Fruit fly (Drosophila melanogaster) whole organism, embryonic: ENCODE measurements around the gene CG6126.

Experiments
- Atf6 ChIP-seq: fragments of 200-800 bp; sonication (Bioruptor generic); IDR thresholded peaks from 2 replicates; pipeline ENCODE4 v1.3.6; 2022; ENCODE audit warnings: missing biosample characterization, missing genetic modification characterization
- C15 ChIP-seq: fragments of 200-800 bp; sonication (Bioruptor generic); IDR thresholded peaks from 3 replicates; pipeline ENCODE4 v1.3.6; 2022; ENCODE audit warnings: missing biosample characterization, missing genetic modification characterization
- CG10147 ChIP-seq: fragments of 200-800 bp; sonication (Bioruptor generic); optimal IDR thresholded peaks from 2 replicates; lab custom pipeline; 2019; ENCODE audit warnings: missing biosample characterization, mild to moderate bottlenecking, missing genetic modification characterization, moderate library complexity
- CG11085 ChIP-seq: fragments of 200-800 bp; sonication (Bioruptor generic); IDR thresholded peaks from 2 replicates; pipeline ENCODE4 v1.3.6; 2022; ENCODE audit warnings: missing biosample characterization, missing genetic modification characterization
- CG13775 ChIP-seq: fragments of 200-800 bp; sonication (Bioruptor generic); optimal IDR thresholded peaks from 3 replicates; lab custom pipeline; 2017; ENCODE audit warnings: missing biosample characterization, mild to moderate bottlenecking, missing genetic modification characterization
- CG13894 ChIP-seq: fragments of 200-800 bp; sonication (Bioruptor generic); optimal IDR thresholded peaks from 3 replicates; lab custom pipeline; 2018; ENCODE audit warnings: missing biosample characterization, mild to moderate bottlenecking, missing genetic modification characterization, moderate library complexity
- CG15696 ChIP-seq: fragments of 200-800 bp; sonication (Bioruptor generic); optimal IDR thresholded peaks from 2 replicates; lab custom pipeline; 2019; ENCODE audit warnings: missing biosample characterization, mild to moderate bottlenecking, missing genetic modification characterization, moderate library complexity
- CG17568 ChIP-seq: fragments of 200-800 bp; sonication (Bioruptor generic); optimal IDR thresholded peaks from 2 replicates; lab custom pipeline; 2018; ENCODE audit warnings: missing biosample characterization, mild to moderate bottlenecking, missing genetic modification characterization, moderate library complexity
- CG17802 ChIP-seq: fragments of 200-800 bp; sonication (Bioruptor generic); optimal IDR thresholded peaks from 2 replicates; lab custom pipeline; 2018; ENCODE audit warnings: missing biosample characterization, mild to moderate bottlenecking, missing genetic modification characterization, moderate library complexity
- CG1832 ChIP-seq: fragments of 200-800 bp; sonication (Bioruptor generic); optimal IDR thresholded peaks from 2 replicates; lab custom pipeline; 2017; ENCODE audit warnings: missing biosample characterization, mild to moderate bottlenecking, missing genetic modification characterization, inconsistent platforms
- CG18599 ChIP-seq: fragments of 200-800 bp; sonication (Bioruptor generic); optimal IDR thresholded peaks from 3 replicates; lab custom pipeline; 2017; ENCODE audit warnings: missing biosample characterization, missing genetic modification characterization, mild to moderate bottlenecking, moderate library complexity, missing genetic modification reagents
- CG31224 ChIP-seq: fragments of 200-800 bp; sonication (Bioruptor generic); IDR thresholded peaks from 2 replicates; pipeline ENCODE4 v1.3.6; 2022; ENCODE audit warnings: missing biosample characterization, missing genetic modification characterization
- CG5953 ChIP-seq: fragments of 200-800 bp; sonication (Bioruptor generic); IDR thresholded peaks from 2 replicates; pipeline ENCODE4 v1.3.6; 2022; ENCODE audit warnings: missing biosample characterization, missing genetic modification characterization
- CG8359 ChIP-seq: fragments of 200-800 bp; sonication (Bioruptor generic); optimal IDR thresholded peaks from 2 replicates; lab custom pipeline; 2017; ENCODE audit warnings: missing biosample characterization, mild to moderate bottlenecking, missing genetic modification characterization, borderline replicate concordance
- CG9215 ChIP-seq: fragments of 200-800 bp; sonication (Bioruptor generic); IDR thresholded peaks from 2 replicates; pipeline ENCODE4 v1.3.6; 2022; ENCODE audit warnings: missing biosample characterization, missing genetic modification characterization
- CG9797 ChIP-seq: fragments of 200-800 bp; sonication (Bioruptor generic); optimal IDR thresholded peaks from 3 replicates; lab custom pipeline; 2018; ENCODE audit warnings: missing biosample characterization, mild to moderate bottlenecking, missing genetic modification characterization
- Camta ChIP-seq: fragments of 200-800 bp; sonication (Bioruptor generic); optimal IDR thresholded peaks from 2 replicates; lab custom pipeline; 2016; ENCODE audit warnings: missing biosample characterization, missing genetic modification characterization
- Dbx ChIP-seq: fragments of 200-800 bp; sonication (Bioruptor generic); IDR thresholded peaks from 3 replicates; pipeline ENCODE4 v1.3.6; 2022; ENCODE audit warnings: missing biosample characterization, missing genetic modification characterization
- E2f2 ChIP-seq: fragments of 200-800 bp; sonication (Bioruptor generic); IDR thresholded peaks from 2 replicates; pipeline ENCODE4 v1.3.6; 2022; ENCODE audit warnings: missing biosample characterization, missing genetic modification characterization
- ERR ChIP-seq: fragments of 200-800 bp; sonication (Bioruptor generic); optimal IDR thresholded peaks from 2 replicates; lab custom pipeline; 2016; ENCODE audit warnings: missing biosample characterization, missing genetic modification characterization
- Gug ChIP-seq: fragments of 200-800 bp; sonication (Bioruptor generic); IDR thresholded peaks from 4 replicates; pipeline ENCODE4 v1.3.6; 2022; ENCODE audit warnings: missing biosample characterization, missing genetic modification characterization
- HLHmδ ChIP-seq: fragments of 200-800 bp; sonication (Bioruptor generic); optimal IDR thresholded peaks from 2 replicates; lab custom pipeline; 2018; ENCODE audit warnings: missing biosample characterization, mild to moderate bottlenecking, missing genetic modification characterization, moderate library complexity
- HmgZ ChIP-seq: fragments of 200-800 bp; sonication (Bioruptor generic); optimal IDR thresholded peaks from 2 replicates; lab custom pipeline; 2018; ENCODE audit warnings: missing biosample characterization, mild to moderate bottlenecking, missing genetic modification characterization
- Hmr ChIP-seq: fragments of 200-800 bp; sonication (Bioruptor generic); optimal IDR thresholded peaks from 3 replicates; lab custom pipeline; 2017; ENCODE audit warnings: mild to moderate bottlenecking, missing biosample characterization, missing genetic modification reagents, missing genetic modification characterization
- Mes4 ChIP-seq: fragments of 200-800 bp; sonication (Bioruptor generic); optimal IDR thresholded peaks from 2 replicates; lab custom pipeline; 2016; ENCODE audit warnings: missing biosample characterization, missing genetic modification characterization
- Nf-YA ChIP-seq: fragments of 200-800 bp; sonication (Bioruptor generic); IDR thresholded peaks from 2 replicates; pipeline ENCODE4 v1.3.6; 2022; ENCODE audit warnings: missing biosample characterization, missing genetic modification characterization
- az2 ChIP-seq: fragments of 200-800 bp; sonication (Bioruptor generic); optimal IDR thresholded peaks from 3 replicates; lab custom pipeline; 2016; ENCODE audit warnings: missing biosample characterization, missing genetic modification characterization
- bbx ChIP-seq: fragments of 200-800 bp; sonication (Bioruptor generic); IDR thresholded peaks from 2 replicates; pipeline ENCODE4 v1.3.6; 2022; ENCODE audit warnings: missing biosample characterization, missing genetic modification characterization; ENCODE audit not compliant: partially characterized antibody
- cg ChIP-seq: fragments of 200-800 bp; sonication (Bioruptor generic); optimal IDR thresholded peaks from 3 replicates; lab custom pipeline; 2019; ENCODE audit warnings: missing biosample characterization, mild to moderate bottlenecking, missing genetic modification characterization, moderate library complexity
- chif ChIP-seq, 2 experiments: fragments of 200-800 bp; sonication (Bioruptor generic); optimal IDR thresholded peaks; 3 replicates each; lab custom pipeline; 2016; ENCODE audit warnings: missing biosample characterization in 2 of 2, missing genetic modification characterization in 2 of 2
- chinmo ChIP-seq: fragments of 200-800 bp; sonication (Bioruptor generic); IDR thresholded peaks from 4 replicates; pipeline ENCODE4 v1.3.6; 2022; ENCODE audit warnings: missing biosample characterization, missing genetic modification characterization; ENCODE audit not compliant: partially characterized antibody
- chn ChIP-seq: fragments of 200-800 bp; sonication (Bioruptor generic); optimal IDR thresholded peaks from 2 replicates; lab custom pipeline; 2016; ENCODE audit warnings: missing biosample characterization, missing genetic modification characterization
- crol ChIP-seq: fragments of 200-800 bp; sonication (Bioruptor generic); IDR thresholded peaks from 2 replicates; pipeline ENCODE4 v1.3.6; 2022; ENCODE audit warnings: missing biosample characterization, missing genetic modification characterization
- dmrt99B ChIP-seq: fragments of 200-800 bp; sonication (Bioruptor generic); optimal IDR thresholded peaks from 2 replicates; lab custom pipeline; 2018; ENCODE audit warnings: missing biosample characterization, mild to moderate bottlenecking, missing genetic modification characterization, moderate library complexity
- dpn ChIP-seq, 2 experiments: fragments of 200-800 bp; sonication (Bioruptor generic); optimal IDR thresholded peaks; 3 replicates each; lab custom pipeline; 2016; ENCODE audit warnings: missing biosample characterization in 2 of 2, missing genetic modification characterization in 2 of 2
- exex ChIP-seq: fragments of 200-800 bp; sonication (Bioruptor generic); optimal IDR thresholded peaks from 4 replicates; lab custom pipeline; 2018; ENCODE audit warnings: missing biosample characterization, mild to moderate bottlenecking, missing genetic modification characterization, moderate library complexity
- gce ChIP-seq: fragments of 200-800 bp; sonication (Bioruptor generic); IDR thresholded peaks from 3 replicates; pipeline ENCODE4 v1.3.6; 2022; ENCODE audit warnings: missing biosample characterization, missing genetic modification characterization
- ind ChIP-seq: fragments of 200-800 bp; sonication (Bioruptor generic); optimal IDR thresholded peaks from 3 replicates; lab custom pipeline; 2016; ENCODE audit warnings: missing biosample characterization, missing genetic modification characterization
- insv ChIP-seq, 2 experiments: fragments of 200-800 bp; sonication (Bioruptor generic); optimal IDR thresholded peaks; 3 replicates each; lab custom pipeline; 2016 to 2018; ENCODE audit warnings: missing biosample characterization in 2 of 2, missing genetic modification characterization in 2 of 2
- lab ChIP-seq: fragments of 200-800 bp; sonication (Bioruptor generic); optimal IDR thresholded peaks from 3 replicates; lab custom pipeline; 2017; ENCODE audit warnings: missing biosample characterization, missing genetic modification characterization, mild to moderate bottlenecking, moderate library complexity, missing genetic modification reagents
- nom ChIP-seq: fragments of 200-800 bp; sonication (Bioruptor generic); optimal IDR thresholded peaks from 2 replicates; lab custom pipeline; 2017; ENCODE audit warnings: missing biosample characterization, missing genetic modification characterization, mild to moderate bottlenecking, moderate library complexity, missing genetic modification reagents
- onecut ChIP-seq: fragments of 200-800 bp; sonication (Bioruptor generic); IDR thresholded peaks from 2 replicates; pipeline ENCODE4 v1.3.6; 2022; ENCODE audit warnings: missing biosample characterization, missing genetic modification characterization
- otp ChIP-seq: fragments of 200-800 bp; sonication (Bioruptor generic); IDR thresholded peaks from 3 replicates; pipeline ENCODE4, ENCODE4 v1.3.6; 2022; ENCODE audit warnings: missing biosample characterization, missing genetic modification characterization
- pan ChIP-seq, 4 experiments: fragments of >200 bp in 3 of 4; fragments of 200-800 bp in 1 of 4; sonication (Bioruptor generic) in 1 of 4; optimal IDR thresholded peaks in 3 of 4; IDR thresholded peaks in 1 of 4; 2 replicates each; pipeline versions ENCODE4 v1.3.6 to Lab custom; 2017 to 2022; ENCODE audit warnings: missing biosample characterization in 2 of 4, missing genetic modification characterization in 2 of 4, mixed read lengths in 1 of 4
- pho ChIP-seq: fragments of 200-800 bp; sonication (Bioruptor generic); optimal IDR thresholded peaks from 2 replicates; lab custom pipeline; 2016; ENCODE audit warnings: missing biosample characterization, missing genetic modification characterization
- pros ChIP-seq: fragments of 200-800 bp; sonication (Bioruptor generic); optimal IDR thresholded peaks from 3 replicates; lab custom pipeline; 2019; ENCODE audit warnings: missing biosample characterization, mild to moderate bottlenecking, missing genetic modification characterization, moderate library complexity
- slp2 ChIP-seq: fragments of 200-800 bp; sonication (Bioruptor generic); optimal IDR thresholded peaks from 2 replicates; lab custom pipeline; 2016; ENCODE audit warnings: missing biosample characterization, missing genetic modification characterization

Gene CG6126

DNA sequence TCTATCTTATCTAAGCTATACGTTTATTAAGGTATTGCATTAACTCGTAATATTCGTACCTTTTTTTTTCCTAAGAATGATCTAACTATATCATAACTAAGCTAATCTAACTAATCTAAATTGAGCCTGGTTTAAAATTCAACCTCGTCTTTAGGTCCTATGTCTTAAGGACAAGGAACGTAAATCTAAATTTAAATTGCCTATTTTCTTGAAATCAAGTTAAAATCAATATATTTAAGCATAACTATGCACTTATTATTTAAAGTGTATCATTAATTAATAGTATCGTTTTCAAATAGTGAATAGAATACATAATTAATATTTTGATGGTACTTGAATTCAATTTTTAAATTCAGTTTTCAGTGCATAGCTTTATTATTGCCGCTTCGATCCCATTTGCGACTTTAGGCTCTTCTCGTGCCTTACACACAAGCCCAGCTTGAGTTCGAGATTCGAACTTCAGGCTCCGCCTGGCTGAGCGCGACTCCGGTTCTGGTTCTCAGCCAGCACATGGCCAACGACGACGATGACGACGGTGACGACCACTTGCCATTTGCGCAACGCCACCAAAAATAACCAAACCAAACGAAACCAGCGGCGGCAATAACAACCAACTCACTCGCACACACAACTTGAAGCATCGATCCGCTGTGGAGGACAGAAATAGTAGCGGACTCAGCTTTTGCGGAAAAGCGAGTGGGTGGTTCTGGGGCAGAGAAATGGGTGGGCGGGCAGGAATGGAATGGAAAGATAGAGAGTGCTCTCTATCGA is 8.1 kb upstream of the CG6126 start (continued):
- TF ChIP-seq az2 (GFP tag; lab: Kevin White, UChicago) (no peak), CG9215 (GFP tag; lab: Robert Waterston, UW) (no peak), Mes4 (no peak), otp (GFP tag; lab: Robert Waterston, UW) (0 out of 3 replicates have a peak, but pooled peaks have one; percentile 18), bbx (peak; percentile 11; the same call in 1 of the 2 replicates), Camta (GFP tag; lab: Kevin White, UChicago) (no peak), HLHmδ (GFP tag; lab: Kevin White, UChicago) (no peak), CG10147 (peak; percentile 25), E2f2 (GFP tag; lab: Robert Waterston, UW) (peak; percentile 13; the same call in 1 of the 2 replicates), CG8359 (no peak), Gug (GFP tag; lab: Robert Waterston, UW) (no peak), dmrt99B (tag; lab: Kevin White, UChicago) (no peak), chinmo (peak; percentile 65; the same call in 1 of the 4 replicates), Atf6 (peak; percentile 33; the same call in 1 of the 2 replicates), CG18599 (GFP tag; lab: Kevin White, UChicago) (peak; percentile 13), CG5953 (GFP tag; lab: Robert Waterston, UW) (peak; percentile 44; the same call in 1 of the 2 replicates), lab (GFP tag; lab: Kevin White, UChicago) (peak; percentile 32), Dbx (GFP tag; lab: Robert Waterston, UW) (0 out of 3 replicates have a peak, but pooled peaks have one; percentile 12), CG11085 (GFP tag; lab: Robert Waterston, UW) (no peak), crol (GFP tag; lab: Robert Waterston, UW) (0 out of 2 replicates have a peak, but pooled peaks have one; percentile 7), CG13894 (peak; percentile 78), Nf-YA (no peak), CG17802 (no peak), onecut (GFP tag; lab: Robert Waterston, UW) (peak; percentile 75), cg (GFP tag; lab: Kevin White, UChicago) (peak; percentile 1), pan (optimal IDR thresholded peaks at IDR 0.05; lab: Kevin White, UChicago) (no peak), pan (GFP tag; optimal IDR thresholded peaks at IDR 0.05 in 1 of 2, IDR thresholded peaks at IDR 0.05 in 1 of 2) (peak in 1 of 2 experiments; percentile 17), CG31224 (GFP tag; lab: Robert Waterston, UW) (peak; percentile 46; the same call in 1 of the 2 replicates), CG1832 (GFP tag; lab: Kevin White, UChicago) (peak; percentile 4), gce (no peak), nom (GFP tag; lab: Kevin White, UChicago) (peak; percentile 42), Hmr (GFP tag; lab: Kevin White, UChicago) (peak; percentile 25), dpn (GFP tag; optimal IDR thresholded peaks at IDR 0.05; lab: Kevin White, UChicago) (no peak)

DNA sequence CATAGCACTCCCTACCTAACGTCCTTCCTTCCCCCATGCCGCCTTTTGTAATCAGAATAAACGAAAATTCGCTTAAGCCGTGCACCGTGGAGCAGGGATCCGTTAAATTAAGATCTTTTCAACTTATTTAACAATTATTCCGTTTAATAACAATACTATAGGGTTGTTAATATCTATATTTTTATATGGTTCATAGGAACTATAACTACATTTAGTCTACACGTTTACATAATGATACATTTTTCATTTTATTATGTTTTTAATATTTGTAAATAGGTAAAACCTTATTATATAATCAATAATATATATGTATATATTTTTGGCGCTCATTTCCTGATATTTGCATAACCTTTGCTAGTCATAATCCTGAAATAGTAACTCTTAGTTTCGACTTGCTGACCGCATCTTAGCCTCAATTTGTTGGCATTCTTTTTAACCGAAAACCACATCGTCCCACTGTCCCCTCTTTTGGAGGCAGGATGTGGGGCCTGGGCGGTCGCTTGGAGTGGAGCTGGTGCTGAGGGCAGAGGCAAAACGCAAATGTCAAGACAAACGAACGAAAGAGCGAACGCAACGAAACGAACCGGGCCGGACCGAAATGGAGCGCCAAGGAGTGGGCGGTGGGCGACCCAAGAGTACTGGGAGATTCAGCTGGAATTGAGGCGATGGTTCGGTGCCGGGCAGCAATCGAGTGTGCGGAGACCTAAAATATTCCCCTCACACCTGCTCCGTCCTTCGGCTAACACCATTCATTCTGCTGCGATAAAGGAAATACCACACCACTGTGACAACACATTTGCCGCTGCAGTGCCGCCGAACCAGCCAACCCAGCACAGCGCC is 7.1 kb upstream of the CG6126 start:
- TF ChIP-seq insv (GFP tag; optimal IDR thresholded peaks at IDR 0.05; lab: Kevin White, UChicago) (no peak), gce (no peak), chif (GFP tag; optimal IDR thresholded peaks at IDR 0.05; lab: Kevin White, UChicago) (no peak), CG15696 (tag; lab: Kevin White, UChicago) (no peak), CG13775 (GFP tag; lab: Kevin White, UChicago) (peak; percentile 5), pros (GFP tag; lab: Kevin White, UChicago) (no peak), exex (tag; lab: Kevin White, UChicago) (no peak), ERR (GFP tag; lab: Kevin White, UChicago) (no peak), C15 (GFP tag; lab: Robert Waterston, UW) (no peak), slp2 (GFP tag; lab: Kevin White, UChicago) (no peak), ind (GFP tag; lab: Kevin White, UChicago) (no peak), HmgZ (no peak), CG17568 (GFP tag; lab: Kevin White, UChicago) (no peak), pho (GFP tag; lab: Kevin White, UChicago) (no peak), CG9797 (no peak), chn (GFP tag; lab: Kevin White, UChicago) (no peak)
